Worm (Caenorhabditis elegans): ENCODE measurements around the gene Y48B6A.10.

ce11 chrII:14239924-14240323 is 25.7 kb downstream of the Y48B6A.10 start:
- TF ChIP-seq unc-62 (GFP tag; optimal IDR thresholded peaks at IDR 0.05) (no peak), zag-1 (tag; optimal IDR thresholded peaks at IDR 0.05) (no peak)
